Fruit fly (Drosophila melanogaster) whole organism, prepupa: ENCODE results near the gene CG14420.
A peak's percentile ranks its signal among the peaks of the same experiment; 100 is the strongest.

Experiments used
- Blimp-1 ChIP-seq: fragments of 200-800 bp; sonication (Bioruptor generic); optimal IDR thresholded peaks from 3 replicates; lab custom pipeline; 2017; ENCODE audit warnings: missing biosample characterization, missing genetic modification characterization, mild to moderate bottlenecking, moderate library complexity, missing genetic modification reagents
- CG10631 ChIP-seq: fragments of 200-800 bp; sonication (Bioruptor generic); optimal IDR thresholded peaks from 2 replicates; lab custom pipeline; 2016; ENCODE audit warnings: missing biosample characterization, missing genetic modification characterization
- CG11762 ChIP-seq: fragments of 200-800 bp; sonication (Bioruptor generic); optimal IDR thresholded peaks from 3 replicates; lab custom pipeline; 2016; ENCODE audit warnings: missing biosample characterization, missing genetic modification characterization; ENCODE audit not compliant: insufficient read depth
- CG11902 ChIP-seq: fragments of 200-800 bp; sonication (Bioruptor generic); optimal IDR thresholded peaks from 3 replicates; lab custom pipeline; 2016; ENCODE audit warnings: missing biosample characterization, missing genetic modification characterization
- CG15336 ChIP-seq: fragments of 200-800 bp; sonication (Bioruptor generic); IDR thresholded peaks from 2 replicates; pipeline ENCODE4 v1.3.6; 2022; ENCODE audit warnings: missing biosample characterization, missing genetic modification characterization
- CG1621 ChIP-seq: fragments of 200-800 bp; sonication (Bioruptor generic); optimal IDR thresholded peaks from 3 replicates; lab custom pipeline; 2018; ENCODE audit warnings: missing biosample characterization, mild to moderate bottlenecking, missing genetic modification characterization
- CG31627 ChIP-seq: fragments of 200-800 bp; sonication (Bioruptor generic); optimal IDR thresholded peaks from 3 replicates; lab custom pipeline; 2016; ENCODE audit warnings: missing biosample characterization, missing genetic modification characterization
- CG32006 ChIP-seq: fragments of 200-800 bp; sonication (Bioruptor generic); optimal IDR thresholded peaks from 3 replicates; lab custom pipeline; 2017; ENCODE audit warnings: missing biosample characterization, mild to moderate bottlenecking, missing genetic modification characterization
- CG34406 ChIP-seq: fragments of 200-800 bp; sonication (Bioruptor generic); optimal IDR thresholded peaks from 3 replicates; lab custom pipeline; 2016; ENCODE audit warnings: missing biosample characterization, missing genetic modification characterization
- CG3919 ChIP-seq: fragments of 200-800 bp; sonication (Bioruptor generic); optimal IDR thresholded peaks from 3 replicates; lab custom pipeline; 2016; ENCODE audit warnings: missing biosample characterization, missing genetic modification characterization
- CG4318 ChIP-seq: fragments of 200-800 bp; sonication (Bioruptor generic); optimal IDR thresholded peaks from 3 replicates; lab custom pipeline; 2017; ENCODE audit warnings: missing biosample characterization, mild to moderate bottlenecking, missing genetic modification characterization
- CG6163 ChIP-seq: fragments of 200-800 bp; sonication (Bioruptor generic); IDR thresholded peaks from 3 replicates; pipeline ENCODE4 v1.3.6; 2022; ENCODE audit warnings: missing biosample characterization, missing genetic modification characterization
- CG6276 ChIP-seq: fragments of 200-800 bp; sonication (Bioruptor generic); optimal IDR thresholded peaks from 2 replicates; lab custom pipeline; 2017; ENCODE audit warnings: missing biosample characterization, mild to moderate bottlenecking, missing genetic modification characterization
- CG6854 ChIP-seq: fragments of 200-800 bp; sonication (Bioruptor generic); optimal IDR thresholded peaks from 2 replicates; lab custom pipeline; 2017; ENCODE audit warnings: missing biosample characterization, mild to moderate bottlenecking, missing genetic modification characterization
- CG7368 ChIP-seq: fragments of 200-800 bp; sonication (Bioruptor generic); optimal IDR thresholded peaks from 3 replicates; lab custom pipeline; 2016; ENCODE audit warnings: missing biosample characterization, missing genetic modification characterization
- CG8119 ChIP-seq: fragments of 200-800 bp; sonication (Bioruptor generic); IDR thresholded peaks from 3 replicates; pipeline ENCODE4 v1.3.6; 2022; ENCODE audit warnings: missing biosample characterization, missing genetic modification characterization
- CG8319 ChIP-seq: fragments of 200-800 bp; sonication (Bioruptor generic); optimal IDR thresholded peaks from 3 replicates; lab custom pipeline; 2016; ENCODE audit warnings: missing biosample characterization, missing genetic modification characterization
- CG8632 ChIP-seq: fragments of 200-800 bp; sonication (Bioruptor generic); optimal IDR thresholded peaks from 3 replicates; lab custom pipeline; 2016; ENCODE audit warnings: missing biosample characterization, missing genetic modification characterization
- Eip75B ChIP-seq: fragments of 200-800 bp; sonication (Bioruptor generic); optimal IDR thresholded peaks from 3 replicates; lab custom pipeline; 2016; ENCODE audit warnings: missing biosample characterization, missing genetic modification characterization
- Eip78C ChIP-seq: fragments of 200-800 bp; sonication (Bioruptor generic); peaks from one replicate; lab custom pipeline; 2016; ENCODE audit warnings: missing biosample characterization, missing genetic modification characterization
- Eip93F ChIP-seq: fragments of 200-800 bp; sonication (Bioruptor generic); optimal IDR thresholded peaks from 2 replicates; lab custom pipeline; 2016; ENCODE audit warnings: missing biosample characterization, mild to moderate bottlenecking, missing genetic modification characterization
- Gug ChIP-seq: fragments of 200-800 bp; sonication (Bioruptor generic); IDR thresholded peaks from 2 replicates; pipeline ENCODE4 v1.3.6; 2022; ENCODE audit warnings: missing biosample characterization, missing genetic modification characterization
- Hr38 ChIP-seq: sonication (Bioruptor generic); optimal IDR thresholded peaks from 2 replicates; lab custom pipeline; 2016; ENCODE audit warnings: missing biosample characterization, missing genetic modification characterization
- Hr39 ChIP-seq: fragments of 200-800 bp; sonication (Bioruptor generic); optimal IDR thresholded peaks from 2 replicates; lab custom pipeline; 2016; ENCODE audit warnings: missing biosample characterization, missing genetic modification characterization
- Hr4 ChIP-seq: fragments of 200-800 bp; sonication (Bioruptor generic); optimal IDR thresholded peaks from 3 replicates; lab custom pipeline; 2016; ENCODE audit warnings: missing biosample characterization, missing genetic modification characterization
- Met ChIP-seq: fragments of 200-800 bp; sonication (Bioruptor generic); optimal IDR thresholded peaks from 3 replicates; lab custom pipeline; 2016; ENCODE audit warnings: missing biosample characterization, missing genetic modification characterization
- Sox102F ChIP-seq: fragments of 200-800 bp; sonication (Bioruptor generic); optimal IDR thresholded peaks from 2 replicates; lab custom pipeline; 2016; ENCODE audit warnings: missing biosample characterization, mild to moderate bottlenecking, missing genetic modification characterization
- Sox14 ChIP-seq: fragments of 200-800 bp; sonication (Bioruptor generic); optimal IDR thresholded peaks from 3 replicates; lab custom pipeline; 2016; ENCODE audit warnings: missing biosample characterization, missing genetic modification characterization
- dac ChIP-seq: fragments of 200-800 bp; sonication (Bioruptor generic); optimal IDR thresholded peaks from 2 replicates; lab custom pipeline; 2017; ENCODE audit warnings: missing biosample characterization, mild to moderate bottlenecking, missing genetic modification characterization
- dsx ChIP-seq: fragments of 200-800 bp; optimal IDR thresholded peaks from 3 replicates; lab custom pipeline; 2019; ENCODE audit warnings: missing biosample characterization, mild to moderate bottlenecking, missing genetic modification characterization, moderate library complexity; ENCODE audit not compliant: poor library complexity, severe bottlenecking
- eg ChIP-seq: fragments of 200-800 bp; sonication (Bioruptor generic); IDR thresholded peaks from 3 replicates; pipeline ENCODE4 v1.3.6; 2022; ENCODE audit warnings: missing biosample characterization, missing genetic modification characterization
- esn ChIP-seq: fragments of 200-800 bp; sonication (Bioruptor generic); optimal IDR thresholded peaks from 2 replicates; lab custom pipeline; 2016; ENCODE audit warnings: missing biosample characterization, mild to moderate bottlenecking, missing genetic modification characterization, moderate library complexity
- fd59A ChIP-seq: fragments of 200-800 bp; sonication (Bioruptor generic); optimal IDR thresholded peaks from 2 replicates; lab custom pipeline; 2017; ENCODE audit warnings: missing biosample characterization, mild to moderate bottlenecking, missing genetic modification characterization, missing genetic modification reagents
- fd85E ChIP-seq: fragments of 200-800 bp; sonication (Bioruptor generic); optimal IDR thresholded peaks from 3 replicates; lab custom pipeline; 2016; ENCODE audit warnings: missing biosample characterization, missing genetic modification characterization
- lz ChIP-seq: fragments of 200-800 bp; sonication (Bioruptor generic); optimal IDR thresholded peaks from 3 replicates; lab custom pipeline; 2016; ENCODE audit warnings: missing biosample characterization, missing genetic modification characterization
- net ChIP-seq: fragments of 200-800 bp; sonication (Bioruptor generic); optimal IDR thresholded peaks from 3 replicates; lab custom pipeline; 2016; ENCODE audit warnings: missing biosample characterization, missing genetic modification characterization
- salr ChIP-seq, 2 experiments: fragments of 200-800 bp; sonication (Bioruptor generic); optimal IDR thresholded peaks; 3 replicates each; lab custom pipeline; 2016 to 2018; ENCODE audit warnings: missing biosample characterization in 2 of 2, missing genetic modification characterization in 2 of 2, mild to moderate bottlenecking in 1 of 2
- spab ChIP-seq: fragments of 200-800 bp; sonication (Bioruptor generic); optimal IDR thresholded peaks from 2 replicates; lab custom pipeline; 2017; ENCODE audit warnings: missing biosample characterization, mild to moderate bottlenecking, missing genetic modification characterization, missing genetic modification reagents
- ss ChIP-seq, 2 experiments: fragments of 200-800 bp; sonication (Bioruptor generic); optimal IDR thresholded peaks; 2 replicates in 1 of 2; 3 replicates in 1 of 2; lab custom pipeline; 2017 to 2018; ENCODE audit warnings: mild to moderate bottlenecking in 2 of 2, missing biosample characterization in 2 of 2, missing genetic modification characterization in 2 of 2, moderate library complexity in 1 of 2
- svp ChIP-seq: fragments of 200-800 bp; sonication (Bioruptor generic); peaks from one replicate; lab custom pipeline; 2016; ENCODE audit warnings: missing biosample characterization, missing genetic modification characterization
- topi ChIP-seq: fragments of 200-800 bp; sonication (Bioruptor generic); optimal IDR thresholded peaks from 3 replicates; lab custom pipeline; 2016; ENCODE audit warnings: missing biosample characterization, missing genetic modification characterization
- vri ChIP-seq: fragments of 200-800 bp; sonication (Bioruptor generic); optimal IDR thresholded peaks from 3 replicates; lab custom pipeline; 2016; ENCODE audit warnings: missing biosample characterization, mild to moderate bottlenecking, missing genetic modification characterization

Gene CG14420

dm6 chrX:2964678-2965231 lies 26.1 kb downstream of the CG14420 start:
- TF ChIP-seq CG6854 (GFP tag; lab: Kevin White, UChicago) (peak; percentile 24), Eip78C (peak; percentile 8), Met (GFP tag; lab: Kevin White, UChicago) (peak; percentile 24), CG11762 (GFP tag; lab: Kevin White, UChicago) (no peak), svp (GFP tag; lab: Kevin White, UChicago) (peak; percentile 4), Sox102F (GFP tag; lab: Kevin White, UChicago) (peak; percentile 7), CG15336 (no peak)

- TF ChIP-seq salr (GFP tag; optimal IDR thresholded peaks at IDR 0.05; lab: Kevin White, UChicago): no peak
- no peak for TF ChIP-seq CG6276 (GFP tag; lab: Kevin White, UChicago)
- no peak for TF ChIP-seq spab (GFP tag; lab: Kevin White, UChicago)
- TF ChIP-seq CG34406 (GFP tag; lab: Kevin White, UChicago): no peak
- TF ChIP-seq Eip75B (GFP tag; lab: Kevin White, UChicago): no peak
- TF ChIP-seq Hr4 (GFP tag; lab: Kevin White, UChicago): no peak
- no peak for TF ChIP-seq fd85E (GFP tag; lab: Kevin White, UChicago)
- TF ChIP-seq Hr38 (GFP tag; lab: Kevin White, UChicago): no peak
- TF ChIP-seq eg (GFP tag; lab: Robert Waterston, UW): no peak
- no peak for TF ChIP-seq dsx (GFP tag; lab: Kevin White, UChicago)
- no peak for TF ChIP-seq CG8119 (GFP tag; lab: Robert Waterston, UW)
These were observed 30.4 kb downstream of the CG14420 start for dm6 chrX:2969039-2969438.

- TF ChIP-seq Gug (GFP tag; lab: Robert Waterston, UW) (no peak), CG15336 (no peak), Eip78C (peak; percentile 48), ss (GFP tag; optimal IDR thresholded peaks at IDR 0.05; lab: Kevin White, UChicago) (peak in 1 of 2 experiments; percentile 11), CG6163 (peak; percentile 43; the same call in 1 of the 3 replicates), CG8119 (GFP tag; lab: Robert Waterston, UW) (0 out of 3 replicates have a peak, but pooled peaks have one; percentile 13), CG6854 (GFP tag; lab: Kevin White, UChicago) (peak; percentile 3), fd59A (GFP tag; lab: Kevin White, UChicago) (no peak), salr (GFP tag; optimal IDR thresholded peaks at IDR 0.05; lab: Kevin White, UChicago) (no peak), net (GFP tag; lab: Kevin White, UChicago) (peak; percentile 1)
These were observed 34.9 kb downstream of the CG14420 start, which contains the start of gene rst for dm6 chrX:2973593-2973992. rst (minus strand) TSS chrX:2973834.

- TF ChIP-seq Sox102F (GFP tag; lab: Kevin White, UChicago): peak; percentile 60
- no peak for TF ChIP-seq vri (GFP tag; lab: Kevin White, UChicago)
- peak; percentile 62; the same call in 1 of the 3 replicates for TF ChIP-seq eg (GFP tag; lab: Robert Waterston, UW)
- peak; percentile 66 for TF ChIP-seq CG4318
- peak; percentile 54 for TF ChIP-seq Sox14 (GFP tag; lab: Kevin White, UChicago)
- peak; percentile 14 for TF ChIP-seq Blimp-1 (GFP tag; lab: Kevin White, UChicago)
- TF ChIP-seq CG15336: peak; percentile 83
- TF ChIP-seq topi (GFP tag; lab: Kevin White, UChicago): peak; percentile 76
- peak; percentile 62 for TF ChIP-seq lz (GFP tag; lab: Kevin White, UChicago)
- TF ChIP-seq Hr38 (GFP tag; lab: Kevin White, UChicago): no peak
- peak; percentile 43 for TF ChIP-seq CG8319
- peak; percentile 73 for TF ChIP-seq Hr39 (GFP tag; lab: Kevin White, UChicago)
- TF ChIP-seq net (GFP tag; lab: Kevin White, UChicago): peak; percentile 51
- TF ChIP-seq CG31627 (GFP tag; lab: Kevin White, UChicago): peak; percentile 69
- TF ChIP-seq Eip93F (GFP tag; lab: Kevin White, UChicago): no peak
- TF ChIP-seq Eip75B (GFP tag; lab: Kevin White, UChicago): peak; percentile 66
- TF ChIP-seq CG6854 (GFP tag; lab: Kevin White, UChicago): no peak
- peak; percentile 37 for TF ChIP-seq dac
- peak; percentile 87 for TF ChIP-seq Hr4 (GFP tag; lab: Kevin White, UChicago)
- peak; percentile 81 for TF ChIP-seq CG32006 (GFP tag; lab: Kevin White, UChicago)
- peak; percentile 71 for TF ChIP-seq esn
- TF ChIP-seq fd59A (GFP tag; lab: Kevin White, UChicago): peak; percentile 17
- TF ChIP-seq CG7368 (GFP tag; lab: Kevin White, UChicago): peak; percentile 41
- TF ChIP-seq CG3919 (GFP tag; lab: Kevin White, UChicago): peak; percentile 69
- peak; percentile 58 for TF ChIP-seq CG10631 (GFP tag; lab: Kevin White, UChicago)
- peak; percentile 46 for TF ChIP-seq CG11902
- peak; percentile 30 for TF ChIP-seq CG1621 (tag; lab: Kevin White, UChicago)
- TF ChIP-seq CG6276 (GFP tag; lab: Kevin White, UChicago): peak; percentile 59
- TF ChIP-seq CG8632 (GFP tag; lab: Kevin White, UChicago): peak; percentile 51
These were observed 39.3 kb downstream of the CG14420 start for dm6 chrX:2977857-2978473.
